Worm (Caenorhabditis elegans): ENCODE measurements around the gene frm-8.

- TF ChIP-seq ztf-11 (tag; optimal IDR thresholded peaks at IDR 0.05), result no peak
- TF ChIP-seq mep-1 (tag; optimal IDR thresholded peaks at IDR 0.05), result no peak
- no peak for TF ChIP-seq nhr-28 (tag; optimal IDR thresholded peaks at IDR 0.05)
- no peak for TF ChIP-seq unc-62 (GFP tag; optimal IDR thresholded peaks at IDR 0.05)
- TF ChIP-seq snpc-4 (tag; optimal IDR thresholded peaks at IDR 0.05), result no peak
- no peak for TF ChIP-seq nhr-237 (tag; optimal IDR thresholded peaks at IDR 0.05)
Observed at ce11 chrIII:3258306-3258705, 39.4 kb upstream of the frm-8 start, which contains the start of gene nspg-7.2.

All from whole organism, mixed stage, embryonic.